Worm (Caenorhabditis elegans) whole organism, young adult: ENCODE measurements around the gene C02B8.1.
"Not testable (repeated sequence)": the region's sequence is repeated elsewhere in the genome, so short reads cannot be mapped to it uniquely, and the experiment has no call there.

ENCODE experiments used
- B0035.1 ChIP-seq: sonication (generic microtip); optimal IDR thresholded peaks from 2 replicates; lab custom pipeline; 2016; ENCODE audit warnings: missing genetic modification characterization, mild to moderate bottlenecking, missing compliant biosample characterization, missing genotype, missing genetic modification reagents
- B0261.1 ChIP-seq: sonication (generic microtip); optimal IDR thresholded peaks from 2 replicates; lab custom pipeline; 2016; ENCODE audit warnings: mild to moderate bottlenecking, missing genetic modification characterization, moderate library complexity, missing compliant biosample characterization
- D2030.7 ChIP-seq: fragments of 200-800 bp; sonication (Bioruptor generic); IDR thresholded peaks from 2 replicates; pipeline ENCODE4 v1.3.6; 2022; ENCODE audit warnings: missing genetic modification reagents, missing genetic modification characterization, missing compliant biosample characterization
- F23B12.7 ChIP-seq: sonication (generic microtip); optimal IDR thresholded peaks from 2 replicates; lab custom pipeline; 2017; ENCODE audit warnings: missing genetic modification characterization, mild to moderate bottlenecking, missing compliant biosample characterization, antibody characterized with exemption, moderate library complexity; ENCODE audit not compliant: insufficient read depth
- T07F8.4 ChIP-seq: sonication (generic microtip); optimal IDR thresholded peaks from 2 replicates; lab custom pipeline; 2016; ENCODE audit warnings: mild to moderate bottlenecking, missing genetic modification characterization, moderate library complexity, missing compliant biosample characterization
- ZK185.1 ChIP-seq: sonication (generic microtip); optimal IDR thresholded peaks from 2 replicates; lab custom pipeline; 2016; ENCODE audit warnings: mild to moderate bottlenecking, missing genetic modification characterization, missing compliant biosample characterization; ENCODE audit not compliant: poor library complexity, severe bottlenecking
- athp-1 ChIP-seq: sonication (generic microtip); optimal IDR thresholded peaks from 2 replicates; lab custom pipeline; 2017; ENCODE audit warnings: mild to moderate bottlenecking, missing genetic modification characterization, missing compliant biosample characterization
- attf-5 ChIP-seq: fragments of 200-800 bp; sonication (Bioruptor generic); optimal IDR thresholded peaks from 2 replicates; lab custom pipeline; 2018; ENCODE audit warnings: mild to moderate bottlenecking, missing genetic modification characterization, missing compliant biosample characterization
- bed-1 ChIP-seq: fragments of 200-800 bp; sonication (Bioruptor generic); IDR thresholded peaks from 2 replicates; pipeline ENCODE4 v1.3.6; 2022; ENCODE audit warnings: missing genetic modification reagents, missing genetic modification characterization, missing compliant biosample characterization
- cebp-1 ChIP-seq, 2 experiments: fragments of 200-800 bp in 1 of 2; sonication (Bioruptor generic) in 1 of 2; sonication (generic microtip) in 1 of 2; IDR thresholded peaks in 1 of 2; optimal IDR thresholded peaks in 1 of 2; 2 replicates each; pipeline versions ENCODE4 v1.3.6 to Lab custom; 2017 to 2022; ENCODE audit warnings: missing compliant biosample characterization in 2 of 2, missing genetic modification characterization in 2 of 2, mild to moderate bottlenecking in 1 of 2, missing genetic modification reagents in 1 of 2, moderate library complexity in 1 of 2
- cebp-2 ChIP-seq: fragments of 200-800 bp; sonication (Bioruptor generic); IDR thresholded peaks from 2 replicates; pipeline ENCODE4 v1.3.6; 2022; ENCODE audit warnings: missing genetic modification characterization, missing compliant biosample characterization
- ceh-58 ChIP-seq: fragments of 200-800 bp; sonication (Bioruptor generic); IDR thresholded peaks from 2 replicates; pipeline ENCODE4 v1.3.6; 2022; ENCODE audit warnings: missing genetic modification characterization, missing compliant biosample characterization
- die-1 ChIP-seq: sonication (generic microtip); optimal IDR thresholded peaks from 2 replicates; lab custom pipeline; 2016; ENCODE audit warnings: missing genotype, mild to moderate bottlenecking, missing genetic modification characterization, missing compliant biosample characterization
- dox-1 ChIP-seq: fragments of 200-800 bp; sonication (Bioruptor generic); IDR thresholded peaks from 2 replicates; pipeline ENCODE4 v1.3.6; 2022; ENCODE audit warnings: missing genetic modification reagents, missing genetic modification characterization, missing compliant biosample characterization
- egrh-3 ChIP-seq: fragments of 200-800 bp; sonication (Bioruptor generic); IDR thresholded peaks from 2 replicates; pipeline ENCODE4 v1.3.6; 2022; ENCODE audit warnings: missing genetic modification reagents, missing genetic modification characterization, missing compliant biosample characterization
- ekl-4 ChIP-seq: fragments of 200-800 bp; sonication (Bioruptor generic); IDR thresholded peaks from 2 replicates; pipeline ENCODE4 v1.3.6; 2022; ENCODE audit warnings: missing genetic modification reagents, missing genetic modification characterization, missing compliant biosample characterization
- him-1 ChIP-seq: sonication (generic microtip); optimal IDR thresholded peaks from 2 replicates; lab custom pipeline; 2016; ENCODE audit warnings: missing genotype, missing genetic modification reagents, missing genetic modification characterization, missing compliant biosample characterization
- hmg-1.2 ChIP-seq: fragments of 200-800 bp; sonication (Bioruptor generic); IDR thresholded peaks from 2 replicates; pipeline ENCODE4 v1.3.6; 2022; ENCODE audit warnings: missing genetic modification reagents, missing genetic modification characterization, missing compliant biosample characterization
- let-607 ChIP-seq, 2 experiments: fragments of 200-800 bp in 1 of 2; sonication (Bioruptor generic) in 1 of 2; sonication (generic microtip) in 1 of 2; optimal IDR thresholded peaks; 2 replicates each; lab custom pipeline; 2016 to 2018; ENCODE audit warnings: mild to moderate bottlenecking in 2 of 2, missing compliant biosample characterization in 2 of 2, missing genetic modification characterization in 2 of 2, moderate library complexity in 2 of 2, missing genotype in 1 of 2
- lin-26 ChIP-seq: fragments of 200-800 bp; sonication (Bioruptor generic); IDR thresholded peaks from 2 replicates; pipeline ENCODE4 v1.3.6; 2022; ENCODE audit warnings: missing genetic modification reagents, missing genetic modification characterization, missing compliant biosample characterization
- lin-35 ChIP-seq, 3 experiments: fragments of 150-350 bp in 2 of 3; sonication (generic microtip) in 1 of 3; optimal IDR thresholded peaks; 2 replicates each; lab custom pipeline; 2014 to 2018; ENCODE audit warnings: missing biosample characterization in 3 of 3, missing genetic modification characterization in 3 of 3, missing genetic modification reagents in 3 of 3
- madf-10 ChIP-seq: sonication (generic microtip); optimal IDR thresholded peaks from 2 replicates; lab custom pipeline; 2016; ENCODE audit warnings: mild to moderate bottlenecking, missing genetic modification characterization, missing compliant biosample characterization
- madf-6 ChIP-seq: fragments of 200-800 bp; sonication (Bioruptor generic); IDR thresholded peaks from 2 replicates; pipeline ENCODE4 v1.3.6; 2022; ENCODE audit warnings: missing genetic modification reagents, missing genetic modification characterization, missing compliant biosample characterization
- mes-4 ChIP-seq: sonication (generic microtip); optimal IDR thresholded peaks from 2 replicates; lab custom pipeline; 2016; ENCODE audit warnings: missing genotype, missing genetic modification characterization, missing compliant biosample characterization
- mxl-1 ChIP-seq: sonication (generic microtip); optimal IDR thresholded peaks from 2 replicates; lab custom pipeline; 2016; ENCODE audit warnings: missing genetic modification characterization, missing compliant biosample characterization
- nfyb-1 ChIP-seq: fragments of 200-800 bp; sonication (Bioruptor generic); IDR thresholded peaks from 2 replicates; pipeline ENCODE4 v1.3.6; 2022; ENCODE audit warnings: missing genetic modification reagents, missing genetic modification characterization, missing compliant biosample characterization
- nhr-80 ChIP-seq: sonication (generic microtip); optimal IDR thresholded peaks from 2 replicates; lab custom pipeline; 2016; ENCODE audit warnings: missing genetic modification characterization, missing compliant biosample characterization
- pbrm-1 ChIP-seq: fragments of 200-800 bp; sonication (Bioruptor generic); IDR thresholded peaks from 2 replicates; pipeline ENCODE4 v1.3.6; 2022; ENCODE audit warnings: missing genetic modification reagents, missing genetic modification characterization, missing compliant biosample characterization
- rcor-1 ChIP-seq: fragments of 200-800 bp; sonication (Bioruptor generic); IDR thresholded peaks from 2 replicates; pipeline ENCODE4 v1.3.6; 2022; ENCODE audit warnings: missing genetic modification reagents, missing genetic modification characterization, missing compliant biosample characterization
- rec-8 ChIP-seq, 2 experiments: sonication (generic microtip); optimal IDR thresholded peaks; 2 replicates each; lab custom pipeline; 2016; ENCODE audit warnings: mild to moderate bottlenecking in 2 of 2, missing genetic modification characterization in 2 of 2, missing genetic modification reagents in 2 of 2, missing genotype in 2 of 2, missing biosample characterization in 1 of 2, missing compliant biosample characterization in 1 of 2, moderate library complexity in 1 of 2
- repo-1 ChIP-seq: sonication (generic microtip); optimal IDR thresholded peaks from 2 replicates; lab custom pipeline; 2017; ENCODE audit warnings: mild to moderate bottlenecking, missing genetic modification characterization, missing compliant biosample characterization
- rpc-1 ChIP-seq, 2 experiments: fragments of 150-350 bp in 1 of 2; sonication (generic microtip) in 1 of 2; optimal IDR thresholded peaks; 2 replicates each; lab custom pipeline; 2014 to 2018; ENCODE audit warnings: missing biosample characterization in 1 of 2, missing genetic modification characterization in 1 of 2, missing genetic modification reagents in 1 of 2, missing genotype in 1 of 2
- snpc-3.4 ChIP-seq: sonication (generic microtip); optimal IDR thresholded peaks from 2 replicates; lab custom pipeline; 2017; ENCODE audit warnings: missing genetic modification characterization, mild to moderate bottlenecking, missing compliant biosample characterization, antibody characterized with exemption, moderate library complexity, missing genotype, missing genetic modification reagents
- snpc-4 ChIP-seq, 5 experiments: fragments of 150-350 bp in 1 of 5; sonication (generic microtip) in 4 of 5; optimal IDR thresholded peaks; 2 replicates each; lab custom pipeline; 2014 to 2018; ENCODE audit warnings: missing genetic modification characterization in 5 of 5, missing biosample characterization in 3 of 5, antibody characterized with exemption in 2 of 5, mild to moderate bottlenecking in 2 of 5, missing compliant biosample characterization in 2 of 5, missing genotype in 2 of 5, moderate library complexity in 2 of 5, missing genetic modification reagents in 1 of 5
- somi-1 ChIP-seq: fragments of 200-800 bp; sonication (Bioruptor generic); optimal IDR thresholded peaks from 2 replicates; lab custom pipeline; 2018; ENCODE audit warnings: mild to moderate bottlenecking, missing genetic modification characterization, missing compliant biosample characterization
- tbp1 ChIP-seq: fragments of 200-800 bp; sonication (Bioruptor generic); optimal IDR thresholded peaks from 2 replicates; lab custom pipeline; 2018; ENCODE audit warnings: mild to moderate bottlenecking, missing genetic modification characterization, missing compliant biosample characterization
- ztf-18 ChIP-seq: sonication (generic microtip); optimal IDR thresholded peaks from 2 replicates; lab custom pipeline; 2016; ENCODE audit warnings: missing genotype, mild to moderate bottlenecking, missing genetic modification characterization, missing compliant biosample characterization
- ztf-22 ChIP-seq: fragments of 200-800 bp; sonication (Bioruptor generic); optimal IDR thresholded peaks from 2 replicates; lab custom pipeline; 2018; ENCODE audit warnings: mild to moderate bottlenecking, missing genetic modification characterization, moderate library complexity, missing compliant biosample characterization
- ztf-26 ChIP-seq: sonication (generic microtip); optimal IDR thresholded peaks from 2 replicates; lab custom pipeline; 2017; ENCODE audit warnings: missing genetic modification characterization, missing compliant biosample characterization

The C02B8.1 gene

DNA sequence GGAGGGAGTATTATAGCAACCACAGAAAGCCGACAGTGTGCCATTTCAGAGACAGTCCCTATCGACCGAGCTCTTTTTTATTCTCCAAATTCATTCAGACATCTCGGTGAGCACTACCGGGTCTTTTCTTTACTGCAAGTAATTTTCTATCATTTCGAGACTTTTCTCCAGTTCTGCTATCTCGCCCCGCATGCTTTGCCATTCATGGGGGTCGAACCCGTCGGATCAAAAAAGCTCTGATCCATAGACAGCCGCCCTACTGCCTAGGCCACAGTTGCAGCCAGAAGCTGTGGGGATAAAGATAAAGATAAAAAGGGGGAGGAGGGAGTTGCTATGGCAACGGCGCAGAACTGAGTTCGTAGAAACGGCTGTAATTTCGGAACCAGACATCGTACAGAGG is 3.9 kb downstream of the C02B8.1 start (continued):
- TF ChIP-seq somi-1 (GFP tag; lab: Kevin White, UChicago) (no peak), egrh-3 (GFP tag; lab: Robert Waterston, UW) (no peak), F23B12.7 (tag; lab: Kevin White, UChicago) (no peak), D2030.7 (GFP tag; lab: Robert Waterston, UW) (peak; percentile 67), him-1 (tag; lab: Kevin White, UChicago) (peak; percentile 64)

DNA sequence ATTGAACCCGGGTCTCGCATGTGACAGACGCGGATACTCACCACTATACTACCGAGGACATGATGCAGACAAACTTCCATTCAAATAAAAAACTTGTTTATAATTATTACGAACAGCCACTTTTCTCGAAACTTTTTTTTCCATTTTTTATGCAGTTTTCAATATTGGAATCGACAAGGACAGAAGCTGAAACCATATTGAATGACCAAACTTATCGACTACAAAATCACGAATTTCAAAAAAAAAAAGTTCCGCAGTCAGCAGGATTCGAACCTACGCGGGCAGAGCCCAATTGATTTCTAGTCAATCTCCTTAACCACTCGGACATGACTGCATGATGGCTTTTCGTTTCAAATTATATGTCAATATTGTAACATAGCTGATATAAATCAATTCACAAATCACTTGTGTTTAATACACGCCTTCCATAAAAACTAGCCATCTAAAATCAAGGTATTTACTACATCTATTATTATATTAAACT is 5.1 kb downstream of the C02B8.1 start:
- TF ChIP-seq ztf-18 (tag; lab: Kevin White, UChicago) (peak; percentile 34), mes-4 (tag; lab: Kevin White, UChicago) (peak; percentile 33), cebp-2 (GFP tag; lab: Robert Waterston, UW) (peak; percentile 26; the same call in 1 of the 2 replicates), hmg-1.2 (GFP tag; lab: Robert Waterston, UW) (peak; percentile 48), D2030.7 (GFP tag; lab: Robert Waterston, UW) (peak; percentile 84), die-1 (tag; lab: Kevin White, UChicago) (peak; percentile 43), dox-1 (peak; percentile 59), lin-26 (GFP tag; lab: Robert Waterston, UW) (peak; percentile 84), rpc-1 (optimal IDR thresholded peaks at IDR 0.05; lab: Kevin White, UChicago) (peak; percentile 54), rpc-1 (tag; optimal IDR thresholded peaks at IDR 0.05; lab: Kevin White, UChicago) (peak; percentile 83), B0261.1 (tag; lab: Kevin White, UChicago) (peak; percentile 86), madf-6 (GFP tag; lab: Robert Waterston, UW) (peak; percentile 18; the same call in 1 of the 2 replicates), ceh-58 (GFP tag; lab: Robert Waterston, UW) (0 out of 2 replicates have a peak, but pooled peaks have one; percentile 64), ekl-4 (GFP tag; lab: Robert Waterston, UW) (0 out of 2 replicates have a peak, but pooled peaks have one; percentile 9), mxl-1 (tag; lab: Kevin White, UChicago) (peak; percentile 16), snpc-4 (tag; optimal IDR thresholded peaks at IDR 0.05; lab: Kevin White, UChicago) (peak in 2 of 4 experiments; percentile 4 to 54), somi-1 (GFP tag; lab: Kevin White, UChicago) (peak; percentile 6), rcor-1 (0 out of 2 replicates have a peak, but pooled peaks have one; percentile 22), let-607 (tag; optimal IDR thresholded peaks at IDR 0.05; lab: Kevin White, UChicago) (peak in 1 of 2 experiments; percentile 1), pbrm-1 (GFP tag; lab: Robert Waterston, UW) (peak; percentile 56), bed-1 (0 out of 2 replicates have a peak, but pooled peaks have one; percentile 24), repo-1 (tag; lab: Kevin White, UChicago) (peak; percentile 33), tbp1 (GFP tag; lab: Kevin White, UChicago) (peak; percentile 83), athp-1 (tag; lab: Kevin White, UChicago) (peak; percentile 6), rec-8 (tag; optimal IDR thresholded peaks at IDR 0.05; lab: Kevin White, UChicago) (peak; percentile 12 to 13)
- TF ChIP-seq snpc-4 (GFP tag; optimal IDR thresholded peaks at IDR 0.05; lab: Kevin White, UChicago), result not testable (repeated sequence)

DNA sequence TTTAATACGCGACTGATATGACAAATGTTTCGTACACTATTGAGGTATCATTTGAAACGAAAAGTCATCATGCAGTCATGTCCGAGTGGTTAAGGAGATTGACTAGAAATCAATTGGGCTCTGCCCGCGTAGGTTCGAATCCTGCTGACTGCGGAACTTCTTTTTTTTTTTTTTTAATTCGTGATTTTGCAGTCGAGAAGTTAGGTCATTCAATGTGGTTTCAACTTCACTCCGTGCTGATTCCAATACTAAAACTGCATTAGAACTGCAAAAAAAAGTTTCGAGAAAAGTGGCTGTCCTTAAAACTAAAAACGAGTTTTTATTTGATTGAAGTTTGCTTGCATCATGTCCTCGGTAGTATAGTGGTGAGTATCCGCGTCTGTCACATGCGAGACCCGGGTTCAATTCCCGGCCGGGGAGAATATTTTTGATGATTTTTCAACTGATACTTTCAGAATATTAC is 6.9 kb downstream of the C02B8.1 start:
- TF ChIP-seq cebp-1 (GFP tag; IDR thresholded peaks at IDR 0.05; lab: Robert Waterston, UW), result not testable (repeated sequence)
- TF ChIP-seq cebp-1 (tag; optimal IDR thresholded peaks at IDR 0.05; lab: Kevin White, UChicago) (peak; percentile 39), him-1 (tag; lab: Kevin White, UChicago) (peak; percentile 54), T07F8.4 (tag; lab: Kevin White, UChicago) (peak; percentile 2), ZK185.1 (tag; lab: Kevin White, UChicago) (peak; percentile 52), ztf-26 (tag; lab: Kevin White, UChicago) (peak; percentile 38), tbp1 (GFP tag; lab: Kevin White, UChicago) (peak; percentile 86), F23B12.7 (tag; lab: Kevin White, UChicago) (peak; percentile 55), madf-10 (peak; percentile 25), ztf-18 (tag; lab: Kevin White, UChicago) (peak; percentile 61), D2030.7 (GFP tag; lab: Robert Waterston, UW) (peak; percentile 59), hmg-1.2 (GFP tag; lab: Robert Waterston, UW) (peak; percentile 53), lin-26 (GFP tag; lab: Robert Waterston, UW) (peak; percentile 73; the same call in 1 of the 2 replicates), B0035.1 (tag; lab: Kevin White, UChicago) (peak; percentile 29), nhr-80 (peak; percentile 12), snpc-3.4 (tag; lab: Kevin White, UChicago) (peak; percentile 56), ztf-22 (GFP tag; lab: Kevin White, UChicago) (peak; percentile 47), nfyb-1 (GFP tag; lab: Robert Waterston, UW) (peak; percentile 74; the same call in 1 of the 2 replicates), madf-6 (GFP tag; lab: Robert Waterston, UW) (0 out of 2 replicates have a peak, but pooled peaks have one; percentile 12), pbrm-1 (GFP tag; lab: Robert Waterston, UW) (peak; percentile 76), attf-5 (GFP tag; lab: Kevin White, UChicago) (peak; percentile 19), dox-1 (peak; percentile 46), lin-35 (GFP tag; optimal IDR thresholded peaks at IDR 0.05; lab: Kevin White, UChicago) (peak in 1 of 3 experiments; percentile 14)
